Worm (Caenorhabditis elegans) whole organism, L2 larva: ENCODE results near the gene T06D8.9.

Source experiments
- C34F6.9 ChIP-seq: fragments of 150-350 bp; optimal IDR thresholded peaks from 2 replicates; lab custom pipeline; 2014; ENCODE audit warnings: missing biosample characterization, missing genetic modification characterization
- F13H6.1 ChIP-seq: sonication (generic microtip); optimal IDR thresholded peaks from 2 replicates; lab custom pipeline; 2016; ENCODE audit warnings: missing genetic modification characterization, missing compliant biosample characterization
- R02D3.7 ChIP-seq: fragments of 150-350 bp; optimal IDR thresholded peaks from 2 replicates; lab custom pipeline; 2014; ENCODE audit warnings: missing biosample characterization, missing genetic modification characterization
- Y55F3AM.14 ChIP-seq: fragments of 200-800 bp; sonication (Bioruptor generic); optimal IDR thresholded peaks from 2 replicates; lab custom pipeline; 2018; ENCODE audit warnings: mild to moderate bottlenecking, missing genetic modification characterization, missing compliant biosample characterization
- ZK546.5 ChIP-seq: sonication (generic microtip); optimal IDR thresholded peaks from 2 replicates; lab custom pipeline; 2017; ENCODE audit warnings: missing biosample characterization, missing genetic modification characterization
- alr-1 ChIP-seq: fragments of 150-350 bp; optimal IDR thresholded peaks from 2 replicates; lab custom pipeline; 2014; ENCODE audit warnings: missing biosample characterization, missing genetic modification characterization
- aly-2 ChIP-seq: fragments of 150-350 bp; optimal IDR thresholded peaks from 2 replicates; lab custom pipeline; 2014; ENCODE audit warnings: missing biosample characterization, missing genetic modification characterization
- blmp-1 ChIP-seq: sonication (generic microtip); optimal IDR thresholded peaks from 2 replicates; lab custom pipeline; 2017; ENCODE audit warnings: missing genetic modification characterization, mild to moderate bottlenecking, missing compliant biosample characterization, antibody characterized with exemption, moderate library complexity; ENCODE audit not compliant: insufficient read depth
- ceh-16 ChIP-seq: fragments of 150-350 bp; optimal IDR thresholded peaks from 2 replicates; lab custom pipeline; 2014; ENCODE audit warnings: missing biosample characterization, missing genetic modification characterization
- egl-27 ChIP-seq: sonication (generic microtip); optimal IDR thresholded peaks from 3 replicates; lab custom pipeline; 2017; ENCODE audit warnings: missing biosample characterization, missing genetic modification reagents, missing genetic modification characterization
- elt-1 ChIP-seq: fragments of 150-350 bp; optimal IDR thresholded peaks from 2 replicates; lab custom pipeline; 2014; ENCODE audit warnings: missing biosample characterization, missing genetic modification characterization
- elt-3 ChIP-seq: sonication (generic microtip); optimal IDR thresholded peaks from 2 replicates; lab custom pipeline; 2017; ENCODE audit warnings: missing biosample characterization, missing genetic modification characterization
- fos-1 ChIP-seq: fragments of 150-350 bp; optimal IDR thresholded peaks from 2 replicates; lab custom pipeline; 2014; ENCODE audit warnings: missing biosample characterization, missing genetic modification characterization
- gmeb-1 ChIP-seq: fragments of 150-350 bp; optimal IDR thresholded peaks from 2 replicates; lab custom pipeline; 2014; ENCODE audit warnings: missing biosample characterization, missing genetic modification characterization
- lin-11 ChIP-seq: fragments of 150-350 bp; sonication (generic microtip); optimal IDR thresholded peaks from 2 replicates; lab custom pipeline; 2014; ENCODE audit warnings: missing biosample characterization, missing genetic modification characterization, inconsistent platforms, mixed read lengths
- lin-13 ChIP-seq: fragments of 150-350 bp; optimal IDR thresholded peaks from 2 replicates; lab custom pipeline; 2014; ENCODE audit warnings: missing biosample characterization, missing genetic modification reagents, missing genetic modification characterization
- lin-39 ChIP-seq: fragments of 150-350 bp; optimal IDR thresholded peaks from 2 replicates; lab custom pipeline; 2014; ENCODE audit warnings: missing biosample characterization, missing genetic modification reagents, missing genetic modification characterization
- lsy-2 ChIP-seq, 2 experiments: fragments of 150-350 bp in 1 of 2; sonication (generic microtip) in 1 of 2; optimal IDR thresholded peaks; 2 replicates each; lab custom pipeline; 2014 to 2017; ENCODE audit warnings: missing biosample characterization in 2 of 2, missing genetic modification characterization in 2 of 2
- mab-5 ChIP-seq: fragments of 150-350 bp; optimal IDR thresholded peaks from 2 replicates; lab custom pipeline; 2014; ENCODE audit warnings: missing biosample characterization, missing genetic modification characterization
- mbf-1 ChIP-seq: sonication (generic microtip); optimal IDR thresholded peaks from 2 replicates; lab custom pipeline; 2017; ENCODE audit warnings: missing biosample characterization, missing genetic modification characterization
- mdl-1 ChIP-seq, 2 experiments: fragments of 150-350 bp in 1 of 2; sonication (generic microtip) in 1 of 2; optimal IDR thresholded peaks; 2 replicates each; lab custom pipeline; 2017; ENCODE audit warnings: missing biosample characterization in 2 of 2, missing genetic modification characterization in 2 of 2
- nhr-10 ChIP-seq: sonication (generic microtip); optimal IDR thresholded peaks from 2 replicates; lab custom pipeline; 2017; ENCODE audit warnings: missing biosample characterization, missing genetic modification characterization
- nhr-129 ChIP-seq: fragments of 150-350 bp; optimal IDR thresholded peaks from 2 replicates; lab custom pipeline; 2014; ENCODE audit warnings: missing biosample characterization, missing genetic modification characterization
- nhr-21 ChIP-seq: fragments of 150-350 bp; optimal IDR thresholded peaks from 2 replicates; lab custom pipeline; 2014; ENCODE audit warnings: missing biosample characterization, missing genetic modification characterization
- nhr-23 ChIP-seq: fragments of 150-350 bp; optimal IDR thresholded peaks from 2 replicates; lab custom pipeline; 2014; ENCODE audit warnings: missing biosample characterization, missing genetic modification reagents, missing genetic modification characterization
- nhr-237 ChIP-seq: fragments of 150-350 bp; optimal IDR thresholded peaks from 2 replicates; lab custom pipeline; 2014; ENCODE audit warnings: missing biosample characterization, missing genetic modification characterization
- nhr-25 ChIP-seq: fragments of 150-350 bp; sonication (generic microtip); optimal IDR thresholded peaks from 3 replicates; lab custom pipeline; 2014; ENCODE audit warnings: missing biosample characterization, missing genetic modification characterization
- nhr-6 ChIP-seq: fragments of 150-350 bp; optimal IDR thresholded peaks from 2 replicates; lab custom pipeline; 2014; ENCODE audit warnings: missing biosample characterization, missing genetic modification characterization
- nhr-77 ChIP-seq: fragments of 150-350 bp; optimal IDR thresholded peaks from 2 replicates; lab custom pipeline; 2014; ENCODE audit warnings: missing biosample characterization, missing genetic modification characterization
- skn-1 ChIP-seq: sonication (generic microtip); optimal IDR thresholded peaks from 2 replicates; lab custom pipeline; 2017; ENCODE audit warnings: missing biosample characterization, missing genetic modification characterization
- sma-3 ChIP-seq: sonication (generic microtip); optimal IDR thresholded peaks from 2 replicates; lab custom pipeline; 2016; ENCODE audit warnings: missing genetic modification reagents, missing genetic modification characterization, missing compliant biosample characterization
- sma-9 ChIP-seq, 2 experiments: fragments of 150-350 bp in 1 of 2; sonication (generic microtip) in 1 of 2; optimal IDR thresholded peaks; 2 replicates each; lab custom pipeline; 2014 to 2016; ENCODE audit warnings: missing genetic modification characterization in 2 of 2, mild to moderate bottlenecking in 1 of 2, missing biosample characterization in 1 of 2, missing compliant biosample characterization in 1 of 2, missing genetic modification reagents in 1 of 2, moderate library complexity in 1 of 2
- snpc-4 ChIP-seq: fragments of 150-350 bp; optimal IDR thresholded peaks from 2 replicates; lab custom pipeline; 2014; ENCODE audit warnings: missing biosample characterization, missing genetic modification characterization
- unc-39 ChIP-seq: fragments of 150-350 bp; optimal IDR thresholded peaks from 2 replicates; lab custom pipeline; 2014; ENCODE audit warnings: missing biosample characterization, missing genetic modification characterization
- unc-55 ChIP-seq: fragments of 150-350 bp; sonication (generic microtip); optimal IDR thresholded peaks from 3 replicates; lab custom pipeline; 2014; ENCODE audit warnings: missing biosample characterization, missing genetic modification reagents, missing genetic modification characterization
- unc-62 ChIP-seq: fragments of 150-350 bp; optimal IDR thresholded peaks from 2 replicates; lab custom pipeline; 2014; ENCODE audit warnings: missing biosample characterization, missing genetic modification reagents, missing genetic modification characterization
- zag-1 ChIP-seq: fragments of 150-350 bp; optimal IDR thresholded peaks from 2 replicates; lab custom pipeline; 2014; ENCODE audit warnings: missing biosample characterization, missing genetic modification characterization
- ztf-1 ChIP-seq: fragments of 200-800 bp; sonication (Bioruptor generic); conservative IDR thresholded peaks from 2 replicates; pipeline ENCODE4 v1.3.6; 2022; ENCODE audit warnings: missing genetic modification characterization, missing compliant biosample characterization
- ztf-11 ChIP-seq: sonication (generic microtip); optimal IDR thresholded peaks from 2 replicates; lab custom pipeline; 2017; ENCODE audit warnings: missing biosample characterization, missing genetic modification characterization
- ztf-4 ChIP-seq: fragments of 150-350 bp; optimal IDR thresholded peaks from 2 replicates; lab custom pipeline; 2014; ENCODE audit warnings: missing biosample characterization, missing genetic modification characterization

Gene T06D8.9

DNA sequence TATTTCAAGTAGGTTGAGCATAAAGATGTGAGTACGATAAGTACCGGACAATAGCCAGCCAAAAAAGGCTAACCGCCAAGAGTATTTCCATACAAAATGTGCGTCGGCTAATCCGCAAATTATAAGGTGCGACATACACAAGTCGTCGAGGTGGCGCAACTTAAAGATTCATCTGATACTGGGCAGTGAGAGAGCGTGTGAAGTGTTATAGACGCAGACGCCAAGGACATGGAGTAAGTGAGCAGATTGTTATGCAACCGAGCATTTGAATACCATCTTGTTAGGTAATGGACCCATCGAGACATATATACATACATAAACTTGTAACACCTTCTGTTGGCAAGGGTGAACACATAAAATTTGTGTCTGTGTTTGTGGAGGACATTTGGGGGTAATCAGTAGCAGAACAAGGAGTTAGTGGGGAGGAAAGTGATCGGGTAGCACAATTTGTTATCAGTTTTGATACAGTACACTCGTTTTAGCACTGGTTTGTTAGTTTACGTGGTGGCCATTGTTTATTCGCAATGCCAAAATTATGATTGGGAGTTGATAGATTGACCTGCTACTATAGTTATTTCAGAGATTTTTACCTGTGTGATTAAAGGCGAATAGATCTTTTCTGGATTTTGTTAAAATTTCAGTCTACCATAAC, 46.0 kb downstream of the T06D8.9 start:
- TF ChIP-seq mdl-1 (tag; optimal IDR thresholded peaks at IDR 0.05; lab: Kevin White, UChicago) = no peak
- no peak for TF ChIP-seq lin-13 (GFP tag; lab: Kevin White, UChicago)
- peak; percentile 32 for TF ChIP-seq fos-1 (tag; lab: Kevin White, UChicago)

DNA sequence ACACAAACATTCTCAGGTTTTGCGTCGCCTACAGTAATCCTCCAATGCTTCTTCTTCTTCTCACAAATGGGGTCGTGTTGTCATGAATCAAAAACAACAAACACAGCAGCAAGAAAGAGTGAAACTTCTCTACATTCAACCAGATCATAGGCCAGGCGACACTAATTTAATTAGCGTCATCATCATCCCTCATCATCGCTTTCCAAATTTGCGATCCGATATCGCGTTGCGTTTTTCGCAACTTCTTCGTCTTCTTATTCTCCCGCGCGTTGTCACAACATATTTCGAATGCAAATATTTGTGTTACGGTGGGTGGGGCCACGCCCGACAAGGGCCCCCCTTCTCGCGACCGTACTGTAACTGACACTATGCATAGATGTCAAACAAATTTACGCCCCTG, 47.0 kb downstream of the T06D8.9 start:
- no peak for TF ChIP-seq ZK546.5 (tag; lab: Kevin White, UChicago)
- TF ChIP-seq zag-1 (tag; lab: Kevin White, UChicago) = no peak
- no peak for TF ChIP-seq ceh-16 (tag; lab: Kevin White, UChicago)
- no peak for TF ChIP-seq unc-39 (tag; lab: Kevin White, UChicago)
- no peak for TF ChIP-seq nhr-21 (tag; lab: Kevin White, UChicago)
- TF ChIP-seq R02D3.7 (tag; lab: Kevin White, UChicago) = no peak
- TF ChIP-seq lin-13 (GFP tag; lab: Kevin White, UChicago) = no peak
- no peak for TF ChIP-seq lin-39 (tag; lab: Kevin White, UChicago)
- TF ChIP-seq blmp-1 (tag; lab: Kevin White, UChicago) = no peak
- TF ChIP-seq snpc-4 (tag; lab: Kevin White, UChicago) = no peak
- no peak for TF ChIP-seq lin-11 (tag; lab: Kevin White, UChicago)
- no peak for TF ChIP-seq Y55F3AM.14 (GFP tag; lab: Kevin White, UChicago)
- TF ChIP-seq ztf-1 (GFP tag; lab: Robert Waterston, UW) = no peak
- no peak for TF ChIP-seq sma-9 (GFP tag; optimal IDR thresholded peaks at IDR 0.05; lab: Kevin White, UChicago)
- TF ChIP-seq sma-9 (tag; optimal IDR thresholded peaks at IDR 0.05; lab: Kevin White, UChicago) = no peak
- TF ChIP-seq fos-1 (tag; lab: Kevin White, UChicago) = no peak
- TF ChIP-seq aly-2 (tag; lab: Kevin White, UChicago) = no peak
- TF ChIP-seq nhr-129 = no peak
- TF ChIP-seq mab-5 (tag; lab: Kevin White, UChicago) = no peak
- no peak for TF ChIP-seq nhr-25 (tag; lab: Kevin White, UChicago)
- TF ChIP-seq egl-27 = no peak

DNA sequence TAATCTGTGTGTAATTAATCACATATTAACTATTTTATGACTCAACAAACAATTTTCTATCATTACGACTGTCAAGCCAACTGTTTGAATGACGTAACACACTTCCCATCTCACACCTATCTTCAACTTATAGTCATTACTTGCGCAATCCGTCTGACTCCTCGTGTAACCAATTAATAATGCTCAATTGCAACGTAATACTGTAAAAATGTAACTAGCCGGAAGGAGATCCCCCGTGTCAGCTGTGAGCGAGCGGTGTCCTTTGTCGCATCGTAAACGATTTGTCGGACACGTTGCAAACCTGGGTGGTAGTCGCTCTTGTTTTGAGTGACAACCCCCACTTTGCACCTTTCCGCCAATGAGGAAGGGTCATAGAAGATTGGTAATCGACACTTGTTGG, 48.8 kb downstream of the T06D8.9 start:
- TF ChIP-seq zag-1 (tag; lab: Kevin White, UChicago) (no peak), ztf-4 (tag; lab: Kevin White, UChicago) (no peak), nhr-25 (tag; lab: Kevin White, UChicago) (no peak), Y55F3AM.14 (GFP tag; lab: Kevin White, UChicago) (no peak), nhr-129 (no peak), mab-5 (tag; lab: Kevin White, UChicago) (no peak), unc-55 (no peak), unc-62 (GFP tag; lab: Kevin White, UChicago) (no peak), gmeb-1 (no peak), alr-1 (tag; lab: Kevin White, UChicago) (no peak), lin-13 (GFP tag; lab: Kevin White, UChicago) (no peak), ceh-16 (tag; lab: Kevin White, UChicago) (no peak)
- TF ChIP-seq, all 48 proteins: peak for 0

DNA sequence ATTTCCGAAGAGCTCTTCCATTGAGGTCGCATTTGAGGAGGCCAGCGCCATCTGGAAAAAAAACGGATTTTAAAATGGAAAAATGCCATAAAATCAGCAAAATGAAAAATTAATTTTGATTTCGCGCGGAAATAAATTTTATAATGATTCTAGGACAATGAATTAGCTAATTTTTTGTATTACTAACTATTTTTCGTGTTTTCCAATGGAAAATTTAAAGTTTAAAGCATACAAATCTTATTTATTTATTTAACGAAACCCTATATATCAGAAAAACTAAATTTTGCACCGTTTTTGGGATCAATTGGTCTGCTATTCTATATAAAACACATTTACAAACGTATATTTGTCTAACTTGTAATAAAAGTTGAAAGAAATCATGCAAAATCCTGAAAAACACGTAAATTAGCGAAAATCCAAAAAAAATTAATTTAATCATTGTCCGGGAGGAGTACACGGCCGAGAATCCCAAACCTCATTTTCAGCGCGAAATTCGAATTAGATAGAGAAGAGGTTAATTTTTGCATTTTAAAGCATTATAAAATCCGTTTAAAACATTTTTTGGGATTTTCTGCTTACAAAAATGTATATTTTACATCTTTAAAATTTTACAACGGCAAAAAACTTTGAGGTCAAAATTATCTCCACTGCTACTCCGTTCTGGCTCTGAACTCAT, 50.9 kb downstream of the T06D8.9 start, which contains the start of gene C47G2.3:
Gene C47G2.3, minus strand, starts transcription at position 51 of the 676 bp plus-strand sequence.
- TF ChIP-seq F13H6.1 (no peak), unc-55 (peak; percentile 9), mdl-1 (tag; optimal IDR thresholded peaks at IDR 0.05; lab: Kevin White, UChicago) (no peak), ztf-11 (no peak), lin-11 (tag; lab: Kevin White, UChicago) (no peak), R02D3.7 (tag; lab: Kevin White, UChicago) (no peak), ztf-1 (GFP tag; lab: Robert Waterston, UW) (no peak), sma-3 (GFP tag; lab: Kevin White, UChicago) (peak; percentile 64), alr-1 (tag; lab: Kevin White, UChicago) (no peak), unc-62 (GFP tag; lab: Kevin White, UChicago) (no peak), nhr-21 (tag; lab: Kevin White, UChicago) (peak; percentile 51), C34F6.9 (tag; lab: Kevin White, UChicago) (no peak), gmeb-1 (peak; percentile 78), nhr-129 (no peak), mbf-1 (tag; lab: Kevin White, UChicago) (no peak), nhr-237 (no peak), nhr-23 (tag; lab: Kevin White, UChicago) (no peak), nhr-77 (tag; lab: Kevin White, UChicago) (no peak), elt-1 (tag; lab: Kevin White, UChicago) (no peak), nhr-10 (tag; lab: Kevin White, UChicago) (no peak), skn-1 (tag; lab: Kevin White, UChicago) (no peak), elt-3 (tag; lab: Kevin White, UChicago) (no peak), fos-1 (tag; lab: Kevin White, UChicago) (peak; percentile 35), aly-2 (tag; lab: Kevin White, UChicago) (no peak), unc-39 (tag; lab: Kevin White, UChicago) (no peak), nhr-6 (tag; lab: Kevin White, UChicago) (no peak), blmp-1 (tag; lab: Kevin White, UChicago) (no peak), mab-5 (tag; lab: Kevin White, UChicago) (no peak), egl-27 (no peak), ZK546.5 (tag; lab: Kevin White, UChicago) (no peak), lsy-2 (tag; optimal IDR thresholded peaks at IDR 0.05; lab: Kevin White, UChicago) (peak in 1 of 2 experiments; percentile 73), lin-13 (GFP tag; lab: Kevin White, UChicago) (no peak), zag-1 (tag; lab: Kevin White, UChicago) (no peak)
